Fruit fly (Drosophila melanogaster): Measurements from ENCODE around the gene CG10969.

CG10969 gene

DNA sequence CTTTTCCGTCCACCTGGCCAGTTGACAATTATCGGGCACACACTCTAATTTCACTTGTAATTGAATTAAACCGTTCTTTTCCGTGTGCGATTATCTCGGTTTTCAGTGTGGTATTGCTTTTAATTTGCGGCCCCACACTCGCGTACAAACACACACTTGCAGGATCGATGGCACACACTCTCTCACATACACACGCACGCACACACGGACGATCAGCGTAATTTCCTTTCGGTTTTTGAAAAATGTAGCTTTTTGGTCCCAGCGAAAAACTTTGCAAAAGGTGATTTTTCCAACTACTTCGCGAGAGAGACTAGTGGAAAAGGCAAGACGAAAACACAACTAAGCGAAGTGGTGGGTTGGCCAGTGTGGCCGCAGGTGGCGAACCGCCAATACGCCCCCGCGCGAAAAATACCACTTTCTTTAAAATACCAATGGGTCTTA lies 23.9 kb upstream of the CG10969 start, which contains the start of gene Atg1 (continued):
- peak; percentile 16 for TF ChIP-seq CG10147 (GFP tag; optimal IDR thresholded peaks at IDR 0.05)
- peak; percentile 38 for TF ChIP-seq Fer1 (GFP tag; optimal IDR thresholded peaks at IDR 0.05)
- TF ChIP-seq grn (GFP tag; optimal IDR thresholded peaks at IDR 0.05): peak; percentile 13
- peak; percentile 17 for TF ChIP-seq CG4282 (GFP tag; optimal IDR thresholded peaks at IDR 0.05)
- peak in 1 of 2 experiments; percentile 69 for TF ChIP-seq Trl (optimal IDR thresholded peaks at IDR 0.05)
- no peak for TF ChIP-seq Trl (GFP tag; optimal IDR thresholded peaks at IDR 0.05)
- peak; percentile 45; the same call in 1 of the 3 replicates for TF ChIP-seq CG34224 (GFP tag; IDR thresholded peaks at IDR 0.05; ENCODE audit: partially characterized antibody)
- TF ChIP-seq CG3281 (GFP tag; optimal IDR thresholded peaks at IDR 0.05): no peak
- TF ChIP-seq klu (GFP tag; IDR thresholded peaks at IDR 0.05): peak; percentile 43; the same call in 1 of the 2 replicates
- TF ChIP-seq CG2678 (tag; optimal IDR thresholded peaks at IDR 0.05): peak; percentile 15
- TF ChIP-seq ci (GFP tag; IDR thresholded peaks at IDR 0.05): peak; percentile 33; the same call in 1 of the 3 replicates
- peak; percentile 36 for TF ChIP-seq CG15514 (GFP tag; optimal IDR thresholded peaks at IDR 0.05)
- TF ChIP-seq ash1 (GFP tag; optimal IDR thresholded peaks at IDR 0.05): peak; percentile 19
- peak; percentile 2 for TF ChIP-seq Dek (tag; optimal IDR thresholded peaks at IDR 0.05)
- TF ChIP-seq salm (tag; optimal IDR thresholded peaks at IDR 0.05): peak; percentile 12
- peak; percentile 3 for TF ChIP-seq trem (tag; optimal IDR thresholded peaks at IDR 0.05)
- peak; percentile 54 for TF ChIP-seq CG6854 (GFP tag; optimal IDR thresholded peaks at IDR 0.05)
- peak; percentile 37; the same call in 1 of the 2 replicates for TF ChIP-seq NFAT (GFP tag; IDR thresholded peaks at IDR 0.05)
- TF ChIP-seq Rfx (GFP tag; IDR thresholded peaks at IDR 0.05): peak; percentile 48; the same call in 1 of the 2 replicates
- TF ChIP-seq CG33213 (GFP tag; optimal IDR thresholded peaks at IDR 0.05): no peak
- TF ChIP-seq nerfin-2 (GFP tag; IDR thresholded peaks at IDR 0.05; ENCODE audit: partially characterized antibody): peak; percentile 19; the same call in 1 of the 2 replicates
- TF ChIP-seq CG8290 (GFP tag; optimal IDR thresholded peaks at IDR 0.05): peak; percentile 17
- peak in 1 of 2 experiments; percentile 60 for TF ChIP-seq CG8290 (tag; optimal IDR thresholded peaks at IDR 0.05)
- TF ChIP-seq CG14710 (tag; optimal IDR thresholded peaks at IDR 0.05): no peak
- peak; percentile 12 for TF ChIP-seq HHEX (GFP tag; optimal IDR thresholded peaks at IDR 0.05)
- TF ChIP-seq aop (GFP tag; IDR thresholded peaks at IDR 0.05): 0 out of 2 replicates have a peak, but pooled peaks have one; percentile 17
- peak; percentile 5 for TF ChIP-seq CG18262 (tag; optimal IDR thresholded peaks at IDR 0.05)
- TF ChIP-seq CG3847 (GFP tag; IDR thresholded peaks at IDR 0.05): peak; percentile 33; the same call in 1 of the 2 replicates
- peak; percentile 19; the same call in 1 of the 2 replicates for TF ChIP-seq CG13287 (GFP tag; IDR thresholded peaks at IDR 0.05; ENCODE audit: partially characterized antibody)
- TF ChIP-seq mirr (GFP tag; optimal IDR thresholded peaks at IDR 0.05): peak; percentile 7
- peak; percentile 25 for TF ChIP-seq CG12769 (tag; optimal IDR thresholded peaks at IDR 0.05)
- TF ChIP-seq cwo (GFP tag; optimal IDR thresholded peaks at IDR 0.05): peak; percentile 26
- peak; percentile 10 for TF ChIP-seq CG17568 (GFP tag; optimal IDR thresholded peaks at IDR 0.05)
- no peak for TF ChIP-seq Vsx1 (GFP tag; optimal IDR thresholded peaks at IDR 0.05)
- no peak for TF ChIP-seq CG10274 (GFP tag; optimal IDR thresholded peaks at IDR 0.05)
- peak; percentile 36; the same call in 1 of the 3 replicates for TF ChIP-seq CG34422 (GFP tag; IDR thresholded peaks at IDR 0.05)
- peak; percentile 25 for TF ChIP-seq CG10979 (tag; optimal IDR thresholded peaks at IDR 0.05)
- TF ChIP-seq crol (GFP tag; IDR thresholded peaks at IDR 0.05): peak; percentile 16; the same call in 1 of the 2 replicates
- peak in 1 of 2 experiments; percentile 18 for TF ChIP-seq Eip74EF (GFP tag; optimal IDR thresholded peaks at IDR 0.05)
- peak; percentile 39 for TF ChIP-seq CG3163 (GFP tag; optimal IDR thresholded peaks at IDR 0.05)
- TF ChIP-seq mld (GFP tag; IDR thresholded peaks at IDR 0.05; ENCODE audit: partially characterized antibody): no peak
- TF ChIP-seq Camta (GFP tag; optimal IDR thresholded peaks at IDR 0.05): no peak
- TF ChIP-seq bab2 (GFP tag; optimal IDR thresholded peaks at IDR 0.05): no peak
- 0 out of 3 replicates have a peak, but pooled peaks have one; percentile 27 for TF ChIP-seq CG2199 (GFP tag; IDR thresholded peaks at IDR 0.05)
- no peak for TF ChIP-seq dm (GFP tag; optimal IDR thresholded peaks at IDR 0.05)
- 0 out of 3 replicates have a peak, but pooled peaks have one; percentile 7 for TF ChIP-seq zfh1 (GFP tag; IDR thresholded peaks at IDR 0.05)
- peak; percentile 16 for TF ChIP-seq Nf-YC (tag; optimal IDR thresholded peaks at IDR 0.05)
- peak; percentile 51 for TF ChIP-seq her (GFP tag; optimal IDR thresholded peaks at IDR 0.05)
- TF ChIP-seq Hr3 (GFP tag; optimal IDR thresholded peaks at IDR 0.05): no peak
